Fruit fly (Drosophila melanogaster) whole organism, embryonic: ENCODE measurements around the gene L2HGDH.

Experiments
- CG3726 ChIP-seq: fragments of 200-800 bp; sonication (Bioruptor generic); IDR thresholded peaks from 3 replicates; pipeline ENCODE4, ENCODE4 v1.3.6; 2022; ENCODE audit warnings: missing biosample characterization, missing genetic modification characterization
- CG42726 ChIP-seq: fragments of 200-800 bp; sonication (Bioruptor generic); IDR thresholded peaks from 2 replicates; pipeline ENCODE4 v1.3.6; 2022; ENCODE audit warnings: missing biosample characterization, missing genetic modification characterization; ENCODE audit not compliant: partially characterized antibody
- CrebB ChIP-seq: fragments of 200-800 bp; sonication (Bioruptor generic); optimal IDR thresholded peaks from 3 replicates; lab custom pipeline; 2018; ENCODE audit warnings: missing biosample characterization, mild to moderate bottlenecking, missing genetic modification characterization
- Doc2 ChIP-seq: fragments of 200-800 bp; sonication (Bioruptor generic); IDR thresholded peaks from 2 replicates; pipeline ENCODE4 v1.3.6; 2022; ENCODE audit warnings: missing biosample characterization, missing genetic modification characterization
- H2.0 ChIP-seq: fragments of 200-800 bp; sonication (Bioruptor generic); IDR thresholded peaks from 2 replicates; pipeline ENCODE4 v1.3.6; 2022; ENCODE audit warnings: missing biosample characterization, missing genetic modification characterization
- TFAM ChIP-seq: fragments of 200-800 bp; sonication (Bioruptor generic); optimal IDR thresholded peaks from 2 replicates; lab custom pipeline; 2017; ENCODE audit warnings: missing biosample characterization, missing genetic modification characterization, inconsistent platforms
- crp ChIP-seq, 2 experiments: fragments of 200-800 bp; sonication (Bioruptor generic); optimal IDR thresholded peaks; 2 replicates in 1 of 2; 3 replicates in 1 of 2; lab custom pipeline; 2017; ENCODE audit warnings: missing biosample characterization in 2 of 2, missing genetic modification characterization in 2 of 2, mild to moderate bottlenecking in 1 of 2, moderate library complexity in 1 of 2
- ranshi ChIP-seq: fragments of 200-800 bp; sonication (Bioruptor generic); IDR thresholded peaks from 2 replicates; pipeline ENCODE4 v1.3.6; 2022; ENCODE audit warnings: missing biosample characterization, missing genetic modification characterization

DNA sequence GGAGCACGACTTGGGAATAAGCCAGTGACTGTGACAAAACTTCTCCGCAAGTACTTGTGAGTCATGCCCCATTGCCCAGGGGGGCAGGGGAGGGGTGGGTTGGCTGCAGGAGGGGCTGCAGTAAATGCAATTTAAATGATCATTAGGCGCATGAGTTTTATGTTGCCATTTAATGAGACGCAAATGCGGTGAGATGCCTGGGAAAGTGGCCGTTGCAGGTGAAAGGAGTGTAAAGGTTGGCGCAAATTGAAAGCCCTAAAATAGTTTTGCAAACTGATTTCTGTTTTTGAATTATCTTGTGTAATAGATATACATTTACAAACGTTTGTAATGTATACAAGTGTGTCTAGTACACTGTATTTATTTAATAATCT lies 11.9 kb upstream of the L2HGDH start:
- no peak for TF ChIP-seq CrebB (tag; lab: Kevin White, UChicago)
- no peak for TF ChIP-seq H2.0 (GFP tag; lab: Robert Waterston, UW)
- TF ChIP-seq TFAM: no peak
- TF ChIP-seq Doc2 (GFP tag; lab: Robert Waterston, UW): no peak
- TF ChIP-seq CG42726 (GFP tag; lab: Robert Waterston, UW): no peak
- TF ChIP-seq CG3726: no peak
- no peak for TF ChIP-seq crp (GFP tag; optimal IDR thresholded peaks at IDR 0.05; lab: Kevin White, UChicago)
- no peak for TF ChIP-seq ranshi (GFP tag; lab: Robert Waterston, UW)
